Worm (Caenorhabditis elegans) whole organism, L4 larva: Measurements from ENCODE around the gene srv-30.

Experiments
- ceh-82 ChIP-seq: sonication (generic microtip); optimal IDR thresholded peaks from 2 replicates; lab custom pipeline; 2017; ENCODE audit warnings: missing biosample characterization, missing genetic modification characterization
- dpl-1 ChIP-seq: fragments of 150-350 bp; optimal IDR thresholded peaks from 2 replicates; lab custom pipeline; 2014; ENCODE audit warnings: missing biosample characterization, missing genetic modification reagents, missing genetic modification characterization
- egl-27 ChIP-seq: sonication (generic microtip); optimal IDR thresholded peaks from 3 replicates; lab custom pipeline; 2017; ENCODE audit warnings: missing biosample characterization, missing genetic modification reagents, missing genetic modification characterization
- lin-39 ChIP-seq: fragments of 150-350 bp; optimal IDR thresholded peaks from 2 replicates; lab custom pipeline; 2014; ENCODE audit warnings: missing biosample characterization, missing genetic modification reagents, missing genetic modification characterization
- nhr-11 ChIP-seq: fragments of 150-350 bp; optimal IDR thresholded peaks from 2 replicates; lab custom pipeline; 2014; ENCODE audit warnings: missing biosample characterization, missing genetic modification characterization
- nhr-237 ChIP-seq: sonication (generic microtip); optimal IDR thresholded peaks from 2 replicates; lab custom pipeline; 2017; ENCODE audit warnings: missing biosample characterization, missing genetic modification characterization
- unc-130 ChIP-seq: sonication (generic microtip); optimal IDR thresholded peaks from 2 replicates; lab custom pipeline; 2016; ENCODE audit warnings: missing genetic modification reagents, missing genetic modification characterization, missing compliant biosample characterization

- no peak for TF ChIP-seq unc-130
- no peak for TF ChIP-seq nhr-11 (tag; lab: Kevin White, UChicago)
- TF ChIP-seq ceh-82 (tag; lab: Kevin White, UChicago), result no peak
- no peak for TF ChIP-seq lin-39
- TF ChIP-seq nhr-237, result no peak
- TF ChIP-seq dpl-1 (GFP tag; lab: Kevin White, UChicago), result no peak
- TF ChIP-seq egl-27, result no peak
Measured at ce11 chrIV:6232769-6233290, 36.4 kb downstream of the srv-30 start, which contains the start of gene F58F9.3.
